Worm (Caenorhabditis elegans) whole organism, late embryonic: Measurements from ENCODE around the gene uba-1.

ENCODE experiments used
- C38D4.7 ChIP-seq: fragments of 200-800 bp; sonication (Bioruptor generic); optimal IDR thresholded peaks from 2 replicates; lab custom pipeline; 2018; ENCODE audit warnings: mild to moderate bottlenecking, missing genetic modification characterization, moderate library complexity, missing compliant biosample characterization
- F13H6.1 ChIP-seq: sonication (generic microtip); optimal IDR thresholded peaks from 2 replicates; lab custom pipeline; 2016; ENCODE audit warnings: missing genetic modification characterization, missing compliant biosample characterization
- T23F11.4 ChIP-seq: fragments of 200-800 bp; sonication (Bioruptor generic); optimal IDR thresholded peaks from 2 replicates; lab custom pipeline; 2018; ENCODE audit warnings: mild to moderate bottlenecking, missing genetic modification characterization, missing compliant biosample characterization
- ama-1 ChIP-seq: fragments of 150-350 bp; optimal IDR thresholded peaks from 2 replicates; lab custom pipeline; 2014
- ceh-18 ChIP-seq: sonication (generic microtip); optimal IDR thresholded peaks from 2 replicates; lab custom pipeline; 2016; ENCODE audit warnings: missing genetic modification characterization, missing compliant biosample characterization
- ceh-2 ChIP-seq: sonication (generic microtip); optimal IDR thresholded peaks from 2 replicates; lab custom pipeline; 2016; ENCODE audit warnings: missing genotype, missing genetic modification characterization, missing compliant biosample characterization
- ceh-30 ChIP-seq: fragments of 150-350 bp; optimal IDR thresholded peaks from 2 replicates; lab custom pipeline; 2014; ENCODE audit warnings: missing biosample characterization, missing genetic modification characterization
- ceh-31 ChIP-seq: sonication (generic microtip); optimal IDR thresholded peaks from 2 replicates; lab custom pipeline; 2016; ENCODE audit warnings: missing genetic modification characterization, missing compliant biosample characterization
- ceh-34 ChIP-seq: sonication (generic microtip); optimal IDR thresholded peaks from 2 replicates; lab custom pipeline; 2016; ENCODE audit warnings: mild to moderate bottlenecking, missing genetic modification characterization, missing compliant biosample characterization
- ceh-45 ChIP-seq: fragments of 200-800 bp; sonication (Bioruptor generic); IDR thresholded peaks from 2 replicates; pipeline ENCODE4 v1.3.6; 2022; ENCODE audit warnings: missing genetic modification reagents, missing genetic modification characterization, missing compliant biosample characterization
- ceh-6 ChIP-seq: fragments of 200-800 bp; sonication (Bioruptor generic); optimal IDR thresholded peaks from 2 replicates; lab custom pipeline; 2018; ENCODE audit warnings: mild to moderate bottlenecking, missing genetic modification characterization, missing compliant biosample characterization
- ceh-9 ChIP-seq: sonication (generic microtip); optimal IDR thresholded peaks from 2 replicates; lab custom pipeline; 2016; ENCODE audit warnings: mild to moderate bottlenecking, missing genetic modification characterization, inconsistent platforms, missing compliant biosample characterization
- che-1 ChIP-seq: sonication (generic microtip); optimal IDR thresholded peaks from 2 replicates; lab custom pipeline; 2016; ENCODE audit warnings: mild to moderate bottlenecking, missing genetic modification characterization, missing compliant biosample characterization
- dmd-4 ChIP-seq: sonication (generic microtip); optimal IDR thresholded peaks from 2 replicates; lab custom pipeline; 2016; ENCODE audit warnings: borderline replicate concordance, missing genetic modification characterization, missing compliant biosample characterization
- elt-4 ChIP-seq: sonication (generic microtip); optimal IDR thresholded peaks from 2 replicates; lab custom pipeline; 2016; ENCODE audit warnings: missing genetic modification characterization, missing compliant biosample characterization
- fkh-10 ChIP-seq: fragments of 150-350 bp; optimal IDR thresholded peaks from 2 replicates; lab custom pipeline; 2014; ENCODE audit warnings: missing biosample characterization, missing genetic modification reagents, missing genetic modification characterization
- fkh-6 ChIP-seq: sonication (generic microtip); optimal IDR thresholded peaks from 2 replicates; lab custom pipeline; 2016; ENCODE audit warnings: missing genetic modification characterization, missing compliant biosample characterization
- hlh-13 ChIP-seq: fragments of 200-800 bp; sonication (Bioruptor generic); optimal IDR thresholded peaks from 2 replicates; lab custom pipeline; 2018; ENCODE audit warnings: mild to moderate bottlenecking, missing genetic modification characterization, missing compliant biosample characterization
- hlh-8 ChIP-seq: sonication (generic microtip); optimal IDR thresholded peaks from 2 replicates; lab custom pipeline; 2016; ENCODE audit warnings: missing genotype, missing genetic modification characterization, missing compliant biosample characterization
- lim-6 ChIP-seq: sonication (generic microtip); optimal IDR thresholded peaks from 2 replicates; lab custom pipeline; 2016; ENCODE audit warnings: missing genetic modification characterization, missing compliant biosample characterization
- madf-2 ChIP-seq: sonication (generic microtip); optimal IDR thresholded peaks from 2 replicates; lab custom pipeline; 2017; ENCODE audit warnings: missing genetic modification characterization, missing compliant biosample characterization
- nfya-1 ChIP-seq: sonication (generic microtip); optimal IDR thresholded peaks from 2 replicates; lab custom pipeline; 2017; ENCODE audit warnings: missing genetic modification characterization, mild to moderate bottlenecking, missing compliant biosample characterization, antibody characterized with exemption, moderate library complexity
- nhr-232 ChIP-seq: sonication (generic microtip); optimal IDR thresholded peaks from 2 replicates; lab custom pipeline; 2016; ENCODE audit warnings: missing genetic modification characterization, missing compliant biosample characterization
- npax-4 ChIP-seq: sonication (generic microtip); optimal IDR thresholded peaks from 2 replicates; lab custom pipeline; 2016; ENCODE audit warnings: missing genetic modification characterization, missing compliant biosample characterization
- pag-3 ChIP-seq: sonication (generic microtip); optimal IDR thresholded peaks from 2 replicates; lab custom pipeline; 2016; ENCODE audit warnings: missing compliant biosample characterization, missing genetic modification characterization, borderline replicate concordance
- pqm-1 ChIP-seq: sonication (generic microtip); optimal IDR thresholded peaks from 2 replicates; lab custom pipeline; 2016; ENCODE audit warnings: missing genetic modification characterization, missing compliant biosample characterization
- sdc-2 ChIP-seq: sonication (generic microtip); optimal IDR thresholded peaks from 2 replicates; lab custom pipeline; 2016; ENCODE audit warnings: missing genotype, missing genetic modification characterization, missing compliant biosample characterization
- sox-2 ChIP-seq: fragments of 200-800 bp; sonication (Bioruptor generic); IDR thresholded peaks from 2 replicates; pipeline ENCODE4 v1.3.6; 2022; ENCODE audit warnings: missing genetic modification reagents, missing genetic modification characterization, missing compliant biosample characterization
- unc-3 ChIP-seq, 2 experiments: fragments of 200-800 bp in 1 of 2; sonication (Bioruptor generic) in 1 of 2; sonication (generic microtip) in 1 of 2; conservative IDR thresholded peaks in 1 of 2; optimal IDR thresholded peaks in 1 of 2; 2 replicates each; pipeline versions ENCODE4 v1.3.6 to Lab custom; 2016 to 2022; ENCODE audit warnings: missing compliant biosample characterization in 2 of 2, missing genetic modification characterization in 2 of 2, missing genetic modification reagents in 1 of 2
- unc-42 ChIP-seq: sonication (generic microtip); optimal IDR thresholded peaks from 2 replicates; lab custom pipeline; 2016; ENCODE audit warnings: missing genotype, missing genetic modification characterization, missing compliant biosample characterization
- unc-55 ChIP-seq: sonication (generic microtip); optimal IDR thresholded peaks from 2 replicates; lab custom pipeline; 2017; ENCODE audit warnings: missing biosample characterization, missing genetic modification reagents, missing genetic modification characterization
- unc-86 ChIP-seq: sonication (generic microtip); optimal IDR thresholded peaks from 2 replicates; lab custom pipeline; 2016; ENCODE audit warnings: missing genetic modification characterization, missing compliant biosample characterization
- zip-5 ChIP-seq: sonication (generic microtip); optimal IDR thresholded peaks from 2 replicates; lab custom pipeline; 2016; ENCODE audit warnings: missing genetic modification characterization, missing compliant biosample characterization
- ztf-16 ChIP-seq: sonication (generic microtip); optimal IDR thresholded peaks from 2 replicates; lab custom pipeline; 2017; ENCODE audit warnings: missing genetic modification characterization, missing compliant biosample characterization

The uba-1 gene

DNA sequence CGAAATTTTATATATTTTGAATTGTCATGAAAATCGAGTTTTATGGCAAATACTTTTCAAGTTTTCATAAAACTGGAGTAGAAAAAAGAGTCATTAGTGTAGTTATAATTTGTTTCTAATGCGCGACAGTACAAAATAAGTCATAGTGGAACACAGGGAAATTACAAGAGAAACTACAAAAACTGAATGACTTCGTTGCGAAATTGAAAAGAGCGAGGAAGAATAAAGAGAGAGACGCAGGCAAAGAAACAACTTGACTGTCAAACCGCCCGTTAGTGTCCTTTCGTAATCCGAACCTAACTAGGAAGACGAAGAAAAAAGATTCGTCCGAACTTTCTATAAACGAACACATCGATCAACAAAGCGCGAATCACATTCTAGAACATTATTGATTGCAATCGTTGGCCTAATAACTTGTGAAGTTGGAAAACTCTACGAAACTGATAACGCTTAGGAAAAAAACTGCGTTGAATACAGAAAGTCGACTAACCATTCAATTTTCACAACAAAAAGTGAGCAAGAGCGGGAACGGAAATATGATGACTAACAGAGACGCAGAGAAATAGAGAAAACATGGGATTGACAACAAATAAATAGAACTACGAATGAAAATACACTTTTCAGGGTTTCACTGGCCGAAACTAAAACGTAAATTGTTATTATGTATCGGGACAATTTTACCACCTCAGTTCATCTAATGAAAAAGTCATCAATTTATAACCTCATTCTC is 1.2 kb downstream of the uba-1 start (continued):
- TF ChIP-seq ceh-18 (no peak), F13H6.1 (tag; lab: Kevin White, UChicago) (no peak)

DNA sequence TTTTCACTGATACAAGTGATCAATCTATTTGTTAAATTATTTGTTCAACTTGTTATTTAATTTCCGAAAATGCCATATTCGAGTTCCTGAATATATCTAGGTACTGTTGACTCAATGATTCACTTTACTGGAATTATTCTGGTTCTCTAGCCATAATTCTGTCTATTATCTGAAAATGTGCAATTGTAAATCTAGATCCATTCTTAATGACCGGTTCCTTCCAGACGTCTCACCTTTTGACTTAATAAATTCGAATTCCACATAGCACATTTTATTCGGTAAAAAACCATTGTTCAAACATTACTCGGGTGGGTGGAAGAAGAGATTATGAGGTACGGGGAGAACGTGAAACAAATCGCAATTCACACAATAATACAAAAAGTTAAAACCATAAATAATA is 5.3 kb downstream of the uba-1 start:
- no peak for TF ChIP-seq hlh-8 (tag; lab: Kevin White, UChicago)
- TF ChIP-seq che-1 (tag; lab: Kevin White, UChicago) = no peak
- TF ChIP-seq T23F11.4 (GFP tag; lab: Kevin White, UChicago) = no peak
- TF ChIP-seq fkh-10 (GFP tag; lab: Kevin White, UChicago) = no peak
- no peak for TF ChIP-seq ama-1
- TF ChIP-seq nhr-232 = no peak
- TF ChIP-seq unc-86 (tag; lab: Kevin White, UChicago) = no peak
- TF ChIP-seq ceh-2 = no peak
- no peak for TF ChIP-seq unc-3 (GFP tag; conservative IDR thresholded peaks at IDR 0.05; lab: Robert Waterston, UW)
- no peak for TF ChIP-seq unc-3 (tag; optimal IDR thresholded peaks at IDR 0.05; lab: Kevin White, UChicago)
- no peak for TF ChIP-seq sdc-2 (tag; lab: Kevin White, UChicago)
- no peak for TF ChIP-seq dmd-4 (tag; lab: Kevin White, UChicago)
- no peak for TF ChIP-seq ceh-31
- no peak for TF ChIP-seq ceh-30 (tag; lab: Kevin White, UChicago)
- TF ChIP-seq C38D4.7 (GFP tag; lab: Kevin White, UChicago) = no peak
- no peak for TF ChIP-seq lim-6 (tag; lab: Kevin White, UChicago)
- no peak for TF ChIP-seq fkh-6 (tag; lab: Kevin White, UChicago)
- TF ChIP-seq madf-2 (tag; lab: Kevin White, UChicago) = no peak

DNA sequence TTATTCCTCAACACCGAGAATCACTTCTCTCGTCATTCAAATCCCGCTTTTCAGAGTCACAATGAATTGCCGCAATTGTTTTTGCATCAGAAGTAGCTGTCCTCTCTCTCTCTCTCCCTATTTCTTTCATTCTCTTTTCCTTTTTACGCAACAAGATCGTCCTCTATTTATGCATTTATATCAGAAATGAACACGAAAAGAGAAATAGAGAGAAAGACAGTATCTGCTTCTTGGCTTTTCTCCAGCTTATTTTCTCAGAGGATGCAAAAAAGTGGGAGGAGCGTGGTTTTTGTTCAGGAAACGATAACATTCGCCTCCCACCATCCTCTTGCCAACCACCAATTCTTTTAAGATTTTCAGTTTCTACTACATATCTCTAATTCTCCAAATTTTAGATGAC is 11.8 kb downstream of the uba-1 start, which contains the start of gene mam-2:
Gene mam-2 (plus strand): TSS at position 301 of the 400 bp plus-strand sequence.
- TF ChIP-seq ceh-9 (tag; lab: Kevin White, UChicago) = no peak

DNA sequence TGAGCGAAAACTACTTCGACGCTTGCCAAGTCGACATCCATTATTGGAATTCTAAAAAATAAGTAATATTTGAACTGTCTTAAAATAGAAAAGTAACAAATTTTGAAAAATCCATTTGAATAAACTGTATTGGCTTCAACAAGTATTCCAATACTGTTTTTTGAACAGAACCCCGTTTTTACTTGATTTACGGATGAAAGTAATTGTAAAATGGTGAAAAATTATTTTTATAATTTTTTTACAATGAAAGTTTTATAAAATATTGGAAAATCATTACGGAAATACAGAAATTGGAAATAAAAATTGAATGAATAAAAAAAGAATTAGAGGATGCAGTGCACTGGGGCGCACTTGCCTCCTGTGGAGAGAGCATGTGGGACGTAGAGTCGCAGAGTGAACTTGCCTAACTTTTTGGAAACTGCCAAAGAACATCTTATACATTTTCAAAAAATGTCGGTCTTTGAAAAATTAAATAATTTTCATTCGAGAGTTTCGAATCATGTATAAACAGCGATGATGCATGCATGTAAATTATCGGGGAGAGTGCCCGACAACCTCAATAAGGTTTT is 12.4 kb downstream of the uba-1 start, which contains the start of gene rrp-1:
Gene rrp-1 (minus strand): TSS at position 51 of the 569 bp plus-strand sequence.
- TF ChIP-seq nfya-1 (tag; lab: Kevin White, UChicago) (no peak), zip-5 (tag; lab: Kevin White, UChicago) (no peak), elt-4 (tag; lab: Kevin White, UChicago) (no peak), ceh-45 (GFP tag; lab: Robert Waterston, UW) (no peak), npax-4 (no peak), ceh-9 (tag; lab: Kevin White, UChicago) (no peak), ceh-34 (no peak), ztf-16 (tag; lab: Kevin White, UChicago) (no peak), nhr-232 (no peak), hlh-13 (no peak), fkh-6 (tag; lab: Kevin White, UChicago) (no peak), pag-3 (tag; lab: Kevin White, UChicago) (no peak), sdc-2 (tag; lab: Kevin White, UChicago) (no peak), pqm-1 (tag; lab: Kevin White, UChicago) (no peak), ceh-6 (no peak), sox-2 (GFP tag; lab: Robert Waterston, UW) (no peak)

DNA sequence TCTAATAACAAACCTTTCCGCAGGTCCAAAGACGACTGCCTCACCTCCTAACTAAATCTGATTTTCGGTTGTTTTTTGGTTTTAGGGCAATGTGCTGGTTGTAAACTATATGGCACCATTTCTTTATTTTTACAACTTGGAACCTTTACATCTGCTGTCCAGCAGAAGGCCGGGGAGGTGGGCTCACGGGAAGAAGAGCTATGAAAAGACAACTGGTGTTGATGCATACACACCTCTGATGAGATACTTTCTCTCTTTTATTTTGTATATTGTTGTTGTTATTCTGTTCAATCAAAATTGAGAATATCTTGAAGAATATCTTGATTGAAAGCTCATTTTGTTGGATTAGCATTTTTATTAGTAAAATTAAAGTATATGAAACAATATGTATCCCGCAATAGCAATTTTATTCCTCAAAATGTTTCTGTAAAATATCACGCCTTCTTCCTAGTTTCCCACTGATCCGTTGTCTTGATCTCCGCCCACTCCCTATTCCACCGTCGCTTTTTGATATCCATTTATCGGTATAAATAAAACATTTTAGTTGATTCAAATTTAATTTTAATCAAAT is 17.1 kb downstream of the uba-1 start, which contains the start of gene dhp-2:
Gene dhp-2 (plus strand): TSS at position 521 of the 571 bp plus-strand sequence.
- TF ChIP-seq fkh-6 (tag; lab: Kevin White, UChicago) (no peak), unc-55 (GFP tag; lab: Kevin White, UChicago) (no peak), fkh-10 (GFP tag; lab: Kevin White, UChicago) (no peak), unc-42 (no peak)
